Worm (Caenorhabditis elegans) whole organism, L4 larva: ENCODE data around the gene C14H10.2.

Experiments used
- D1046.2 ChIP-seq: fragments of 200-800 bp; sonication (Bioruptor generic); IDR thresholded peaks from 2 replicates; pipeline ENCODE4 v1.3.6; 2022; ENCODE audit warnings: missing genetic modification characterization, missing compliant biosample characterization
- Y5F2A.4 ChIP-seq: fragments of 200-800 bp; sonication (Bioruptor generic); optimal IDR thresholded peaks from 2 replicates; lab custom pipeline; 2018; ENCODE audit warnings: mild to moderate bottlenecking, missing genetic modification characterization, missing compliant biosample characterization
- ZK337.2 ChIP-seq: fragments of 200-800 bp; sonication (Bioruptor generic); IDR thresholded peaks from 2 replicates; pipeline ENCODE4 v1.3.6; 2022; ENCODE audit warnings: missing genetic modification reagents, missing genetic modification characterization, missing compliant biosample characterization
- ZK546.5 ChIP-seq, 2 experiments: sonication (generic microtip); optimal IDR thresholded peaks; 2 replicates each; lab custom pipeline; 2017; ENCODE audit warnings: missing biosample characterization in 2 of 2, missing genetic modification characterization in 2 of 2
- lin-1 ChIP-seq: fragments of 200-800 bp; sonication (Bioruptor generic); IDR thresholded peaks from 2 replicates; pipeline ENCODE4 v1.3.6; 2022; ENCODE audit warnings: missing genetic modification reagents, missing genetic modification characterization, missing compliant biosample characterization
- lir-3 ChIP-seq: sonication (generic microtip); optimal IDR thresholded peaks from 2 replicates; lab custom pipeline; 2016; ENCODE audit warnings: mild to moderate bottlenecking, missing genetic modification characterization, missing compliant biosample characterization
- mdl-1 ChIP-seq, 2 experiments: fragments of 150-350 bp in 1 of 2; sonication (generic microtip) in 1 of 2; optimal IDR thresholded peaks; 2 replicates each; lab custom pipeline; 2014 to 2017; ENCODE audit warnings: missing biosample characterization in 2 of 2, missing genetic modification characterization in 2 of 2
- mxl-2 ChIP-seq: fragments of 200-800 bp; sonication (Bioruptor generic); conservative IDR thresholded peaks from 2 replicates; pipeline ENCODE4 v1.3.6; 2022; ENCODE audit warnings: missing genetic modification reagents, missing genetic modification characterization, missing compliant biosample characterization
- nhr-237 ChIP-seq: sonication (generic microtip); optimal IDR thresholded peaks from 2 replicates; lab custom pipeline; 2017; ENCODE audit warnings: missing biosample characterization, missing genetic modification characterization
- nhr-77 ChIP-seq: fragments of 150-350 bp; optimal IDR thresholded peaks from 2 replicates; lab custom pipeline; 2014; ENCODE audit warnings: missing biosample characterization, missing genetic modification characterization
- tag-97 ChIP-seq: fragments of 200-800 bp; sonication (Bioruptor generic); IDR thresholded peaks from 2 replicates; pipeline ENCODE4 v1.3.6; 2022; ENCODE audit warnings: missing genetic modification characterization, missing compliant biosample characterization
- zip-11 ChIP-seq: fragments of 200-800 bp; sonication (Bioruptor generic); IDR thresholded peaks from 2 replicates; pipeline ENCODE4 v1.3.6; 2022; ENCODE audit warnings: missing genetic modification characterization, missing compliant biosample characterization

DNA sequence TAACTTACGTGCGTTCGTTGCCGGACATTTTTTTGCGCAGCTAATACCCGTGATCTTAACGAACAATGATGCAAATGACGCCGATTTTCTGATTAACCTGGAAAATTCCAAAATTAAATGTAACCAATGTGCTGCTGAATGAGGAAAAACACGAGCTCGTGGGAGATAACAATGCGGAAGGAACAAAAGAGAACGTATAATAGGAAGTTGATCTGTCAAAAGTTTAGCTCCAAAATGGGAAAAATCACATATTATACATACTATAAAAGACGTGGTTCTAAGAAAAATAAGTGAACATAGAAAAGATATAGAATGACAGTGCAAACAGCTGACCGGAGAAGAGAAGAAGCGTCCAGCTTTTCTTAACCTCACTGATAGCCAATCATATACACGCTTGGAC, at the start of gene C14H10.2:
- no peak for TF ChIP-seq D1046.2 (GFP tag; lab: Robert Waterston, UW)
- no peak for TF ChIP-seq tag-97 (GFP tag; lab: Robert Waterston, UW)
- no peak for TF ChIP-seq ZK337.2 (GFP tag; lab: Robert Waterston, UW)
- TF ChIP-seq Y5F2A.4 (GFP tag; lab: Kevin White, UChicago) = no peak
- TF ChIP-seq mdl-1 (tag; optimal IDR thresholded peaks at IDR 0.05; lab: Kevin White, UChicago) = no peak
- TF ChIP-seq nhr-77 (tag; lab: Kevin White, UChicago) = no peak
- no peak for TF ChIP-seq zip-11
- no peak for TF ChIP-seq lin-1 (GFP tag; lab: Robert Waterston, UW)
- TF ChIP-seq ZK546.5 (tag; optimal IDR thresholded peaks at IDR 0.05; lab: Kevin White, UChicago) = no peak
- no peak for TF ChIP-seq nhr-237 (tag; lab: Kevin White, UChicago)
- TF ChIP-seq mxl-2 (GFP tag; lab: Robert Waterston, UW) = no peak
- TF ChIP-seq lir-3 = no peak
